Fruit fly (Drosophila melanogaster) whole organism, embryonic: ENCODE data around the gene Targ1.
A peak's percentile ranks its signal among the peaks of the same experiment; 100 is the strongest.

Experiments
- Adf1 ChIP-seq: fragments of 200-800 bp; sonication (Bioruptor generic); IDR thresholded peaks from 2 replicates; pipeline ENCODE4 v1.3.6; 2022; ENCODE audit warnings: missing biosample characterization, missing genetic modification characterization
- Asciz ChIP-seq: fragments of 200-800 bp; sonication (Bioruptor generic); optimal IDR thresholded peaks from 2 replicates; lab custom pipeline; 2017; ENCODE audit warnings: missing biosample characterization, mild to moderate bottlenecking, missing genetic modification characterization, missing genetic modification reagents
- B-H2 ChIP-seq: fragments of 200-800 bp; sonication (Bioruptor generic); optimal IDR thresholded peaks from 2 replicates; lab custom pipeline; 2018; ENCODE audit warnings: missing biosample characterization, mild to moderate bottlenecking, missing genetic modification characterization
- C15 ChIP-seq: fragments of 200-800 bp; sonication (Bioruptor generic); IDR thresholded peaks from 3 replicates; pipeline ENCODE4 v1.3.6; 2022; ENCODE audit warnings: missing biosample characterization, missing genetic modification characterization
- CG10274 ChIP-seq: fragments of 200-800 bp; sonication (Bioruptor generic); optimal IDR thresholded peaks from 3 replicates; lab custom pipeline; 2017; ENCODE audit warnings: missing biosample characterization, mild to moderate bottlenecking, missing genetic modification characterization
- CG10543 ChIP-seq: fragments of 200-800 bp; sonication (Bioruptor generic); optimal IDR thresholded peaks from 3 replicates; lab custom pipeline; 2017; ENCODE audit warnings: missing biosample characterization, mild to moderate bottlenecking, missing genetic modification characterization, moderate library complexity
- CG14014 ChIP-seq: fragments of 200-800 bp; sonication (Bioruptor generic); IDR thresholded peaks from 2 replicates; pipeline ENCODE4 v1.3.6; 2022; ENCODE audit warnings: missing biosample characterization, missing genetic modification characterization
- CG14710 ChIP-seq: fragments of 200-800 bp; sonication (Bioruptor generic); optimal IDR thresholded peaks from 3 replicates; lab custom pipeline; 2019; ENCODE audit warnings: missing biosample characterization, mild to moderate bottlenecking, missing genetic modification characterization, moderate library complexity
- CG15479 ChIP-seq: fragments of 200-800 bp; sonication (Bioruptor generic); optimal IDR thresholded peaks from 3 replicates; lab custom pipeline; 2019; ENCODE audit warnings: missing biosample characterization, mild to moderate bottlenecking, missing genetic modification characterization, moderate library complexity
- CG1602 ChIP-seq: fragments of 200-800 bp; sonication (Bioruptor generic); optimal IDR thresholded peaks from 3 replicates; lab custom pipeline; 2016; ENCODE audit warnings: missing biosample characterization, missing genetic modification characterization
- CG17612 ChIP-seq: fragments of 200-800 bp; sonication (Bioruptor generic); IDR thresholded peaks from 2 replicates; pipeline ENCODE4 v1.3.6; 2022; ENCODE audit warnings: missing biosample characterization, missing genetic modification characterization
- CG18476 ChIP-seq: fragments of 200-800 bp; sonication (Bioruptor generic); optimal IDR thresholded peaks from 2 replicates; lab custom pipeline; 2016; ENCODE audit warnings: missing biosample characterization, mild to moderate bottlenecking, missing genetic modification characterization
- CG2678 ChIP-seq: fragments of 200-800 bp; sonication (Bioruptor generic); optimal IDR thresholded peaks from 3 replicates; lab custom pipeline; 2019; ENCODE audit warnings: missing biosample characterization, mild to moderate bottlenecking, missing genetic modification characterization, moderate library complexity
- CG31441 ChIP-seq: fragments of 200-800 bp; sonication (Bioruptor generic); IDR thresholded peaks from 2 replicates; pipeline ENCODE4 v1.3.6; 2022; ENCODE audit warnings: missing biosample characterization, missing genetic modification characterization
- CG33213 ChIP-seq: fragments of 200-800 bp; sonication (Bioruptor generic); optimal IDR thresholded peaks from 3 replicates; lab custom pipeline; 2016; ENCODE audit warnings: missing biosample characterization, missing genetic modification characterization
- CG34224 ChIP-seq: fragments of 200-800 bp; sonication (Bioruptor generic); IDR thresholded peaks from 3 replicates; pipeline ENCODE4 v1.3.6; 2022; ENCODE audit warnings: missing biosample characterization, missing genetic modification characterization; ENCODE audit not compliant: partially characterized antibody
- CG3995 ChIP-seq: fragments of 200-800 bp; sonication (Bioruptor generic); optimal IDR thresholded peaks from 3 replicates; lab custom pipeline; 2016; ENCODE audit warnings: missing biosample characterization, missing genetic modification characterization
- CG6175 ChIP-seq: fragments of 200-800 bp; sonication (Bioruptor generic); IDR thresholded peaks from 3 replicates; pipeline ENCODE4 v1.3.6; 2022; ENCODE audit warnings: missing biosample characterization, missing genetic modification characterization
- CG6689 ChIP-seq: fragments of 200-800 bp; sonication (Bioruptor generic); IDR thresholded peaks from 2 replicates; pipeline ENCODE4 v1.3.6; 2022; ENCODE audit warnings: missing biosample characterization, missing genetic modification characterization
- CG9437 ChIP-seq: fragments of 200-800 bp; sonication (Bioruptor generic); optimal IDR thresholded peaks from 2 replicates; lab custom pipeline; 2018; ENCODE audit warnings: missing biosample characterization, mild to moderate bottlenecking, missing genetic modification characterization
- CG9727 ChIP-seq: fragments of 200-800 bp; sonication (Bioruptor generic); optimal IDR thresholded peaks from 3 replicates; lab custom pipeline; 2017; ENCODE audit warnings: missing biosample characterization, mild to moderate bottlenecking, missing genetic modification characterization
- Dad ChIP-seq: fragments of 200-800 bp; sonication (Bioruptor generic); optimal IDR thresholded peaks from 3 replicates; lab custom pipeline; 2016; ENCODE audit warnings: missing biosample characterization, missing genetic modification characterization
- Gsc ChIP-seq: fragments of 200-800 bp; sonication (Bioruptor generic); IDR thresholded peaks from 2 replicates; pipeline ENCODE4 v1.3.6; 2022; ENCODE audit warnings: missing biosample characterization, missing genetic modification characterization
- HLH4C ChIP-seq: fragments of 200-800 bp; sonication (Bioruptor generic); IDR thresholded peaks from 3 replicates; pipeline ENCODE4 v1.3.6; 2022; ENCODE audit warnings: missing biosample characterization, missing genetic modification characterization; ENCODE audit not compliant: partially characterized antibody
- Hand ChIP-seq: fragments of 200-800 bp; sonication (Bioruptor generic); optimal IDR thresholded peaks from 2 replicates; lab custom pipeline; 2017; ENCODE audit warnings: mild to moderate bottlenecking, missing biosample characterization, missing genetic modification reagents, missing genetic modification characterization
- HmgD ChIP-seq: fragments of 200-800 bp; sonication (Bioruptor generic); optimal IDR thresholded peaks from 3 replicates; lab custom pipeline; 2016; ENCODE audit warnings: missing biosample characterization, missing genetic modification characterization
- Hr78 ChIP-seq, 2 experiments: fragments of 200-800 bp in 1 of 2; fragments of >200 bp in 1 of 2; sonication (Bioruptor generic) in 1 of 2; optimal IDR thresholded peaks; 2 replicates each; lab custom pipeline; 2017 to 2019; ENCODE audit warnings: missing biosample characterization in 2 of 2, missing genetic modification characterization in 2 of 2, mild to moderate bottlenecking in 1 of 2, moderate library complexity in 1 of 2
- Med ChIP-seq: fragments of 200-800 bp; sonication (Bioruptor generic); peaks from one replicate; lab custom pipeline; 2016; ENCODE audit warnings: missing biosample characterization, missing genetic modification characterization, mild to moderate bottlenecking, inconsistent platforms, moderate library complexity
- Opbp ChIP-seq: fragments of 200-800 bp; sonication (Bioruptor generic); IDR thresholded peaks from 3 replicates; pipeline ENCODE4 v1.3.6; 2022; ENCODE audit warnings: missing biosample characterization, missing genetic modification characterization; ENCODE audit not compliant: partially characterized antibody
- Sin3A ChIP-seq: fragments of >200 bp; optimal IDR thresholded peaks from 2 replicates; lab custom pipeline; 2018
- Xrp1 ChIP-seq: fragments of 200-800 bp; sonication (Bioruptor generic); IDR thresholded peaks from 2 replicates; pipeline ENCODE4 v1.3.6; 2022; ENCODE audit warnings: missing biosample characterization, missing genetic modification characterization
- ab ChIP-seq: fragments of 200-800 bp; sonication (Bioruptor generic); optimal IDR thresholded peaks from 2 replicates; lab custom pipeline; 2016; ENCODE audit warnings: missing biosample characterization, missing genetic modification characterization
- aop ChIP-seq: fragments of 200-800 bp; sonication (Bioruptor generic); IDR thresholded peaks from 2 replicates; pipeline ENCODE4 v1.3.6; 2022; ENCODE audit warnings: missing biosample characterization, missing genetic modification characterization
- ase ChIP-seq: fragments of 200-800 bp; sonication (Bioruptor generic); IDR thresholded peaks from 3 replicates; pipeline ENCODE4 v1.3.6; 2022; ENCODE audit warnings: missing biosample characterization, missing genetic modification characterization
- br ChIP-seq: fragments of >200 bp; optimal IDR thresholded peaks from 2 replicates; lab custom pipeline; 2017
- dimm ChIP-seq: fragments of 200-800 bp; sonication (Bioruptor generic); IDR thresholded peaks from 2 replicates; pipeline ENCODE4 v1.3.6; 2022; ENCODE audit warnings: missing biosample characterization, missing genetic modification characterization
- dm ChIP-seq: fragments of 200-800 bp; sonication (Bioruptor generic); optimal IDR thresholded peaks from 3 replicates; lab custom pipeline; 2016; ENCODE audit warnings: missing biosample characterization, missing genetic modification characterization
- esg ChIP-seq: fragments of 200-800 bp; sonication (Bioruptor generic); conservative IDR thresholded peaks from 2 replicates; pipeline ENCODE4 v1.3.6; 2022; ENCODE audit warnings: missing biosample characterization, missing genetic modification characterization
- fd102C ChIP-seq: fragments of 200-800 bp; sonication (Bioruptor generic); optimal IDR thresholded peaks from 2 replicates; lab custom pipeline; 2018; ENCODE audit warnings: missing biosample characterization, mild to moderate bottlenecking, missing genetic modification characterization, moderate library complexity
- gro ChIP-seq: fragments of 200-800 bp; sonication (Bioruptor generic); optimal IDR thresholded peaks from 2 replicates; lab custom pipeline; 2016; ENCODE audit warnings: missing biosample characterization, missing genetic modification characterization
- mirr ChIP-seq: fragments of 200-800 bp; sonication (Bioruptor generic); optimal IDR thresholded peaks from 3 replicates; lab custom pipeline; 2018; ENCODE audit warnings: missing biosample characterization, mild to moderate bottlenecking, missing genetic modification characterization
- oc ChIP-seq: fragments of 200-800 bp; sonication (Bioruptor generic); optimal IDR thresholded peaks from 2 replicates; lab custom pipeline; 2018; ENCODE audit warnings: missing biosample characterization, mild to moderate bottlenecking, missing genetic modification characterization, moderate library complexity
- rib ChIP-seq: fragments of 200-800 bp; sonication (Bioruptor generic); IDR thresholded peaks from 2 replicates; pipeline ENCODE4 v1.3.6; 2022; ENCODE audit warnings: missing biosample characterization, missing genetic modification characterization
- schlank ChIP-seq: fragments of 200-800 bp; sonication (Bioruptor generic); optimal IDR thresholded peaks from 2 replicates; lab custom pipeline; 2018; ENCODE audit warnings: missing biosample characterization, mild to moderate bottlenecking, missing genetic modification characterization
- sob ChIP-seq: fragments of 200-800 bp; sonication (Bioruptor generic); IDR thresholded peaks from 2 replicates; pipeline ENCODE4 v1.3.6; 2022; ENCODE audit warnings: missing biosample characterization, missing genetic modification characterization
- sug ChIP-seq: fragments of 200-800 bp; optimal IDR thresholded peaks from 2 replicates; lab custom pipeline; 2019; ENCODE audit warnings: missing biosample characterization, mild to moderate bottlenecking, missing genetic modification characterization, moderate library complexity
- ttk ChIP-seq: fragments of 200-800 bp; sonication (Bioruptor generic); IDR thresholded peaks from 2 replicates; pipeline ENCODE4 v2.1.2; 2022; ENCODE audit warnings: missing biosample characterization, missing genetic modification characterization
- twi ChIP-seq: fragments of 200-800 bp; optimal IDR thresholded peaks from 2 replicates; lab custom pipeline; 2019; ENCODE audit warnings: missing biosample characterization, mild to moderate bottlenecking, missing genetic modification characterization, moderate library complexity
- tx ChIP-seq: fragments of 200-800 bp; sonication (Bioruptor generic); optimal IDR thresholded peaks from 2 replicates; lab custom pipeline; 2016; ENCODE audit warnings: missing biosample characterization, missing genetic modification characterization
- vvl ChIP-seq: fragments of 200-800 bp; sonication (Bioruptor generic); IDR thresholded peaks from 2 replicates; pipeline ENCODE4 v1.3.6; 2022; ENCODE audit warnings: missing biosample characterization, missing genetic modification characterization
- zen ChIP-seq: fragments of 200-800 bp; sonication (Bioruptor generic); optimal IDR thresholded peaks from 3 replicates; lab custom pipeline; 2018; ENCODE audit warnings: missing biosample characterization, mild to moderate bottlenecking, missing genetic modification characterization, moderate library complexity

Gene Targ1

DNA sequence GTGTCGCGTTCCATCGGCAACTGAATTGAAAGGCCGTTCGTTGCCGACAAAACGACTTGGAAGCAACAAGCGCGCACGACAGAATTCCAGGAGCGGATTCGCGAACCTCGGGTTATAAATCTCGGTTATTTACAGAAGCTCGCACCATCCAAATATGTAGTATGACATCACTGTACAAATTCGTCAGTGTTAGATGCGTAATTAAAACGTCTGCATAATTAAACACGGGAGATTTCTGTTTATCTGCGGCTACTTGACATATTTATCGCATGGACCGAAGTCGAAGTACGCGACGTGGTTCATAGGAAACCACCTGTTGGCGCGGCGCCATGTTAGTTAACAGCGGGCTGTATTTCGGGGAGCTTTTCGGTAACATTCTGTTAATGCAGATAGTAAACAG, 30.8 kb downstream of the Targ1 start, which contains the start of gene Ac78C (continued):
- TF ChIP-seq esg (GFP tag; lab: Robert Waterston, UW) (peak; percentile 71), fd102C (no peak), Xrp1 (peak; percentile 83), br (lab: Kevin White, UChicago) (no peak), CG14710 (tag; lab: Kevin White, UChicago) (no peak), Gsc (GFP tag; lab: Robert Waterston, UW) (0 out of 2 replicates have a peak, but pooled peaks have one; percentile 32), CG17612 (GFP tag; lab: Robert Waterston, UW) (0 out of 2 replicates have a peak, but pooled peaks have one; percentile 19), sob (GFP tag; lab: Robert Waterston, UW) (peak; percentile 95), B-H2 (GFP tag; lab: Kevin White, UChicago) (peak; percentile 96), C15 (peak; percentile 74; the same call in 2 of the 3 replicates), CG33213 (GFP tag; lab: Kevin White, UChicago) (peak; percentile 82), CG14014 (GFP tag; lab: Robert Waterston, UW) (peak; percentile 89), CG6689 (GFP tag; lab: Robert Waterston, UW) (peak; percentile 78), Dad (GFP tag; lab: Kevin White, UChicago) (peak; percentile 91), CG10543 (GFP tag; lab: Kevin White, UChicago) (peak; percentile 96), gro (GFP tag; lab: Kevin White, UChicago) (peak; percentile 96), CG6175 (GFP tag; lab: Robert Waterston, UW) (peak; percentile 82; the same call in 2 of the 3 replicates), CG1602 (GFP tag; lab: Kevin White, UChicago) (peak; percentile 31), Hand (GFP tag; lab: Kevin White, UChicago) (peak; percentile 89), Hr78 (GFP tag; optimal IDR thresholded peaks at IDR 0.05; lab: Kevin White, UChicago) (no peak), vvl (GFP tag; lab: Robert Waterston, UW) (peak; percentile 95), HLH4C (GFP tag; lab: Robert Waterston, UW) (peak; percentile 57; the same call in 2 of the 3 replicates), CG10274 (GFP tag; lab: Kevin White, UChicago) (peak; percentile 75), zen (tag; lab: Kevin White, UChicago) (peak; percentile 39), CG15479 (GFP tag; lab: Kevin White, UChicago) (no peak), HmgD (GFP tag; lab: Kevin White, UChicago) (peak; percentile 65), twi (no peak), CG3995 (peak; percentile 75), ase (GFP tag; lab: Robert Waterston, UW) (peak; percentile 75; the same call in 2 of the 3 replicates), Med (GFP tag; lab: Kevin White, UChicago) (peak; percentile 100), Asciz (GFP tag; lab: Kevin White, UChicago) (peak; percentile 68), tx (peak; percentile 84), sug (tag; lab: Kevin White, UChicago) (peak; percentile 92), oc (no peak), CG31441 (GFP tag; lab: Robert Waterston, UW) (no peak; the same call in 1 of the 2 replicates), dimm (GFP tag; lab: Robert Waterston, UW) (0 out of 2 replicates have a peak, but pooled peaks have one; percentile 36), ttk (GFP tag; lab: Robert Waterston, UW) (peak; percentile 75), Sin3A (lab: Kevin White, UChicago) (no peak), Adf1 (peak; percentile 72), schlank (peak; percentile 92), ab (GFP tag; lab: Kevin White, UChicago) (peak; percentile 64), Opbp (peak; percentile 59; the same call in 2 of the 3 replicates), dm (GFP tag; lab: Kevin White, UChicago) (peak; percentile 63), CG18476 (GFP tag; lab: Kevin White, UChicago) (peak; percentile 70), CG2678 (tag; lab: Kevin White, UChicago) (peak; percentile 91), mirr (GFP tag; lab: Kevin White, UChicago) (peak; percentile 98), aop (GFP tag; lab: Robert Waterston, UW) (no peak), CG9437 (GFP tag; lab: Kevin White, UChicago) (no peak), rib (GFP tag; lab: Robert Waterston, UW) (peak; percentile 83), CG34224 (GFP tag; lab: Robert Waterston, UW) (peak; percentile 24; the same call in 1 of the 3 replicates), CG9727 (GFP tag; lab: Kevin White, UChicago) (peak; percentile 14)
